Worm (Caenorhabditis elegans) whole organism, L3 larva: Measurements from ENCODE around the gene Y49E10.10.
"Not testable (repeated sequence)": the region's sequence is repeated elsewhere in the genome, so short reads cannot be mapped to it uniquely, and the experiment has no call there.

Experiments used
- R02D3.7 ChIP-seq: fragments of 150-350 bp; optimal IDR thresholded peaks from 2 replicates; lab custom pipeline; 2014; ENCODE audit warnings: missing biosample characterization, missing genetic modification characterization
- ZK546.5 ChIP-seq: sonication (generic microtip); optimal IDR thresholded peaks from 2 replicates; lab custom pipeline; 2017; ENCODE audit warnings: missing biosample characterization, missing genetic modification characterization
- aly-2 ChIP-seq: fragments of 150-350 bp; optimal IDR thresholded peaks from 2 replicates; lab custom pipeline; 2014; ENCODE audit warnings: missing biosample characterization, missing genetic modification characterization
- ceh-16 ChIP-seq: sonication (generic microtip); optimal IDR thresholded peaks from 2 replicates; lab custom pipeline; 2017; ENCODE audit warnings: missing biosample characterization, missing genetic modification characterization
- ceh-82 ChIP-seq: fragments of 150-350 bp; optimal IDR thresholded peaks from 2 replicates; lab custom pipeline; 2014; ENCODE audit warnings: missing biosample characterization, missing genetic modification characterization
- daf-12 ChIP-seq: fragments of 150-350 bp; optimal IDR thresholded peaks from 2 replicates; lab custom pipeline; 2014; ENCODE audit warnings: missing biosample characterization, missing genetic modification reagents, missing genetic modification characterization
- elt-1 ChIP-seq: fragments of 150-350 bp; optimal IDR thresholded peaks from 2 replicates; lab custom pipeline; 2014; ENCODE audit warnings: missing biosample characterization, missing genetic modification characterization
- elt-2 ChIP-seq: sonication (generic microtip); optimal IDR thresholded peaks from 2 replicates; lab custom pipeline; 2016; ENCODE audit warnings: missing genetic modification reagents, mild to moderate bottlenecking, missing genetic modification characterization, missing compliant biosample characterization
- eor-1 ChIP-seq, 2 experiments: fragments of 150-350 bp; optimal IDR thresholded peaks; 2 replicates each; lab custom pipeline; 2014 to 2018; ENCODE audit warnings: missing biosample characterization in 2 of 2, missing genetic modification characterization in 2 of 2
- fkh-2 ChIP-seq: fragments of 150-350 bp; optimal IDR thresholded peaks from 2 replicates; lab custom pipeline; 2014; ENCODE audit warnings: missing biosample characterization, missing genetic modification reagents, missing genetic modification characterization
- hmg-11 ChIP-seq: sonication (generic microtip); optimal IDR thresholded peaks from 2 replicates; lab custom pipeline; 2016; ENCODE audit warnings: missing genetic modification characterization, missing compliant biosample characterization
- jun-1 ChIP-seq: fragments of 150-350 bp; optimal IDR thresholded peaks from 2 replicates; lab custom pipeline; 2014; ENCODE audit warnings: missing biosample characterization, missing genetic modification reagents, missing genetic modification characterization
- lin-15B ChIP-seq: fragments of 150-350 bp; optimal IDR thresholded peaks from 2 replicates; lab custom pipeline; 2014; ENCODE audit warnings: missing biosample characterization, missing genetic modification characterization
- lin-39 ChIP-seq: fragments of 150-350 bp; optimal IDR thresholded peaks from 2 replicates; lab custom pipeline; 2018; ENCODE audit warnings: missing biosample characterization, missing genetic modification reagents, missing genetic modification characterization
- lsy-12 ChIP-seq: sonication (generic microtip); optimal IDR thresholded peaks from 2 replicates; lab custom pipeline; 2016; ENCODE audit warnings: mild to moderate bottlenecking, missing genetic modification characterization, missing compliant biosample characterization
- mdl-1 ChIP-seq: fragments of 150-350 bp; optimal IDR thresholded peaks from 2 replicates; lab custom pipeline; 2014; ENCODE audit warnings: missing biosample characterization, missing genetic modification characterization
- mml-1 ChIP-seq: fragments of 150-350 bp; sonication (generic microtip); optimal IDR thresholded peaks from 3 replicates; lab custom pipeline; 2014; ENCODE audit warnings: missing biosample characterization, missing genetic modification characterization
- nfya-1 ChIP-seq: sonication (generic microtip); optimal IDR thresholded peaks from 2 replicates; lab custom pipeline; 2017; ENCODE audit warnings: missing genetic modification characterization, mild to moderate bottlenecking, missing compliant biosample characterization, antibody characterized with exemption, moderate library complexity; ENCODE audit not compliant: insufficient read depth
- nhr-11 ChIP-seq: fragments of 150-350 bp; optimal IDR thresholded peaks from 2 replicates; lab custom pipeline; 2014; ENCODE audit warnings: missing biosample characterization, missing genetic modification characterization
- nhr-12 ChIP-seq: fragments of 150-350 bp; optimal IDR thresholded peaks from 2 replicates; lab custom pipeline; 2014; ENCODE audit warnings: missing biosample characterization, missing genetic modification characterization
- nhr-23 ChIP-seq: fragments of 150-350 bp; optimal IDR thresholded peaks from 2 replicates; lab custom pipeline; 2014; ENCODE audit warnings: missing biosample characterization, missing genetic modification reagents, missing genetic modification characterization
- nhr-25 ChIP-seq: sonication (generic microtip); optimal IDR thresholded peaks from 2 replicates; lab custom pipeline; 2017; ENCODE audit warnings: missing biosample characterization, missing genetic modification characterization
- nhr-28 ChIP-seq: fragments of 150-350 bp; optimal IDR thresholded peaks from 2 replicates; lab custom pipeline; 2014; ENCODE audit warnings: missing biosample characterization, missing genetic modification characterization
- nhr-43 ChIP-seq: sonication (generic microtip); optimal IDR thresholded peaks from 2 replicates; lab custom pipeline; 2016; ENCODE audit warnings: mild to moderate bottlenecking, missing genetic modification characterization, missing compliant biosample characterization; ENCODE audit not compliant: poor library complexity, severe bottlenecking
- nhr-67 ChIP-seq: fragments of 150-350 bp; optimal IDR thresholded peaks from 2 replicates; lab custom pipeline; 2014; ENCODE audit warnings: missing biosample characterization, missing genetic modification characterization
- nhr-76 ChIP-seq: fragments of 150-350 bp; sonication (generic microtip); optimal IDR thresholded peaks from 5 replicates; lab custom pipeline; 2014; ENCODE audit warnings: missing biosample characterization, missing genetic modification characterization
- pha-4 ChIP-seq: fragments of 150-350 bp; optimal IDR thresholded peaks from 2 replicates; lab custom pipeline; 2014; ENCODE audit warnings: missing biosample characterization, missing genetic modification reagents, missing genetic modification characterization
- pqm-1 ChIP-seq: fragments of 150-350 bp; optimal IDR thresholded peaks from 2 replicates; lab custom pipeline; 2017; ENCODE audit warnings: missing biosample characterization, missing genetic modification characterization, inconsistent platforms
- skn-1 ChIP-seq: fragments of 150-350 bp; optimal IDR thresholded peaks from 2 replicates; lab custom pipeline; 2014; ENCODE audit warnings: missing biosample characterization, missing genetic modification characterization
- unc-62 ChIP-seq: fragments of 150-350 bp; sonication (generic microtip); optimal IDR thresholded peaks from 4 replicates; lab custom pipeline; 2014; ENCODE audit warnings: missing biosample characterization, missing genetic modification reagents, missing genetic modification characterization
- ztf-11 ChIP-seq: fragments of 150-350 bp; optimal IDR thresholded peaks from 2 replicates; lab custom pipeline; 2014; ENCODE audit warnings: missing biosample characterization, missing genetic modification characterization

Gene Y49E10.10

ce11 chrIII:12383709-12384108 is 11.6 kb upstream of the Y49E10.10 start, which contains the start of gene Y49E10.4:
Y49E10.4 (minus strand) TSS chrIII:12383809.
- TF ChIP-seq lin-39 (tag; lab: Kevin White, UChicago); mml-1 (tag; lab: Kevin White, UChicago); ceh-16: not testable (repeated sequence)

- TF ChIP-seq lin-39 (tag; lab: Kevin White, UChicago); fkh-2; eor-1 (tag; optimal IDR thresholded peaks at IDR 0.05; lab: Kevin White, UChicago): not testable (repeated sequence)
- TF ChIP-seq, all 47 proteins: peak for 0; not testable (repeated sequence) for 47
Measured at ce11 chrIII:12386597-12386996, 8.7 kb upstream of the Y49E10.10 start, which contains the start of gene Y49E10.30. Y49E10.30 (plus strand) TSS chrIII:12386897.

ce11 chrIII:12388106-12388505 is 7.2 kb upstream of the Y49E10.10 start:
- TF ChIP-seq ztf-11, result no peak
- TF ChIP-seq hmg-11 (tag; lab: Kevin White, UChicago), result no peak
- no peak for TF ChIP-seq mml-1 (tag; lab: Kevin White, UChicago)
- TF ChIP-seq lin-15B (tag; lab: Kevin White, UChicago), result no peak
- TF ChIP-seq nhr-76 (tag; lab: Kevin White, UChicago), result no peak
- TF ChIP-seq daf-12 (tag; lab: Kevin White, UChicago), result no peak
- no peak for TF ChIP-seq nhr-28 (tag; lab: Kevin White, UChicago)
- no peak for TF ChIP-seq nhr-12 (tag; lab: Kevin White, UChicago)
- no peak for TF ChIP-seq eor-1 (tag; optimal IDR thresholded peaks at IDR 0.05; lab: Kevin White, UChicago)
- TF ChIP-seq pha-4, result no peak
- TF ChIP-seq mdl-1 (tag; lab: Kevin White, UChicago), result no peak

- TF ChIP-seq R02D3.7 (tag; lab: Kevin White, UChicago) (no peak), unc-62 (GFP tag; lab: Kevin White, UChicago) (no peak), lin-15B (tag; lab: Kevin White, UChicago) (no peak), nhr-76 (tag; lab: Kevin White, UChicago) (no peak), pqm-1 (no peak), nfya-1 (tag; lab: Kevin White, UChicago) (no peak), fkh-2 (no peak), ceh-82 (tag; lab: Kevin White, UChicago) (no peak), elt-1 (tag; lab: Kevin White, UChicago) (no peak), nhr-25 (tag; lab: Kevin White, UChicago) (no peak), nhr-11 (no peak), elt-2 (tag; lab: Kevin White, UChicago) (no peak), nhr-67 (tag; lab: Kevin White, UChicago) (no peak), lin-39 (tag; lab: Kevin White, UChicago) (no peak), ztf-11 (no peak), jun-1 (tag; lab: Kevin White, UChicago) (no peak), ZK546.5 (tag; lab: Kevin White, UChicago) (no peak)
Measured at ce11 chrIII:12398468-12398867, 3.2 kb downstream of the Y49E10.10 start.

ce11 chrIII:12399709-12400108 is 4.4 kb downstream of the Y49E10.10 start:
- TF ChIP-seq skn-1 (no peak), nhr-23 (tag; lab: Kevin White, UChicago) (no peak), unc-62 (GFP tag; lab: Kevin White, UChicago) (no peak), nfya-1 (tag; lab: Kevin White, UChicago) (peak; percentile 21), nhr-28 (tag; lab: Kevin White, UChicago) (no peak), aly-2 (tag; lab: Kevin White, UChicago) (no peak), lsy-12 (tag; lab: Kevin White, UChicago) (peak; percentile 27), lin-39 (tag; lab: Kevin White, UChicago) (no peak), R02D3.7 (tag; lab: Kevin White, UChicago) (no peak), nhr-43 (tag; lab: Kevin White, UChicago) (peak; percentile 37), ZK546.5 (tag; lab: Kevin White, UChicago) (no peak), mdl-1 (tag; lab: Kevin White, UChicago) (no peak), lin-15B (tag; lab: Kevin White, UChicago) (peak; percentile 26), eor-1 (tag; optimal IDR thresholded peaks at IDR 0.05; lab: Kevin White, UChicago) (no peak)
